Fruit fly (Drosophila melanogaster): ENCODE data around the gene Ltn1.

- TF ChIP-seq insv (optimal IDR thresholded peaks at IDR 0.05) (no peak), h (optimal IDR thresholded peaks at IDR 0.05) (no peak)
Measured at dm6 chr3L:19494954-19495353, 57.1 kb downstream of the Ltn1 start.
